Fruit fly (Drosophila melanogaster): ENCODE data around the gene xit.

Gene xit

dm6 chrX:6824203-6824602 is 3.4 kb downstream of the xit start, which contains the start of gene nonC (continued):
- no peak for TF ChIP-seq CG10366 (GFP tag; IDR thresholded peaks at IDR 0.05)
- TF ChIP-seq usp (GFP tag; optimal IDR thresholded peaks at IDR 0.05): no peak
- TF ChIP-seq chn (GFP tag; optimal IDR thresholded peaks at IDR 0.05): no peak
- no peak for TF ChIP-seq tio (GFP tag; optimal IDR thresholded peaks at IDR 0.05)
- TF ChIP-seq CG15479 (GFP tag; optimal IDR thresholded peaks at IDR 0.05): no peak
- TF ChIP-seq CG16815 (GFP tag; optimal IDR thresholded peaks at IDR 0.05): no peak
- no peak for TF ChIP-seq CG11456 (GFP tag; IDR thresholded peaks at IDR 0.05)
- TF ChIP-seq slou (GFP tag; optimal IDR thresholded peaks at IDR 0.05): no peak
- TF ChIP-seq tx (GFP tag; optimal IDR thresholded peaks at IDR 0.05): no peak
- TF ChIP-seq Opbp (GFP tag; IDR thresholded peaks at IDR 0.05; ENCODE audit: partially characterized antibody): peak; percentile 76
- TF ChIP-seq CG7786 (GFP tag; optimal IDR thresholded peaks at IDR 0.05): no peak
- TF ChIP-seq CG6813 (GFP tag; optimal IDR thresholded peaks at IDR 0.05): no peak
- no peak for TF ChIP-seq gcm2 (GFP tag; optimal IDR thresholded peaks at IDR 0.05)
- no peak for TF ChIP-seq slbo (GFP tag; IDR thresholded peaks at IDR 0.05)
- TF ChIP-seq CG7987 (GFP tag; optimal IDR thresholded peaks at IDR 0.05): no peak
- no peak for TF ChIP-seq CG3726 (GFP tag; IDR thresholded peaks at IDR 0.05)
- peak; percentile 81 for TF ChIP-seq unc-4 (GFP tag; IDR thresholded peaks at IDR 0.05; ENCODE audit: partially characterized antibody)
- peak; percentile 90 for TF ChIP-seq CG14860 (GFP tag; IDR thresholded peaks at IDR 0.05; ENCODE audit: partially characterized antibody)
- no peak for TF ChIP-seq Fer2 (tag; optimal IDR thresholded peaks at IDR 0.05)
- no peak for TF ChIP-seq NfI (GFP tag; optimal IDR thresholded peaks at IDR 0.05)
- TF ChIP-seq Kr (GFP tag; optimal IDR thresholded peaks at IDR 0.05): no peak
- no peak for TF ChIP-seq CG18599 (GFP tag; optimal IDR thresholded peaks at IDR 0.05)
- no peak for TF ChIP-seq CG17361 (GFP tag; IDR thresholded peaks at IDR 0.05)
- peak; percentile 4 for TF ChIP-seq CG17802 (tag; optimal IDR thresholded peaks at IDR 0.05)
- peak; percentile 67 for TF ChIP-seq Dref (GFP tag; IDR thresholded peaks at IDR 0.05)
- no peak for TF ChIP-seq jumu (GFP tag; optimal IDR thresholded peaks at IDR 0.05)
- no peak for TF ChIP-seq CG3065 (GFP tag; optimal IDR thresholded peaks at IDR 0.05)
- TF ChIP-seq E2f2 (GFP tag; IDR thresholded peaks at IDR 0.05): peak; percentile 87
- no peak for TF ChIP-seq sc (optimal IDR thresholded peaks at IDR 0.05)
- TF ChIP-seq sc (GFP tag; optimal IDR thresholded peaks at IDR 0.05): no peak
- TF ChIP-seq bowl (GFP tag; IDR thresholded peaks at IDR 0.05): no peak
- TF ChIP-seq CG6683 (GFP tag; optimal IDR thresholded peaks at IDR 0.05): no peak
- no peak for TF ChIP-seq eve (GFP tag; optimal IDR thresholded peaks at IDR 0.05)
- no peak for TF ChIP-seq gt (GFP tag; IDR thresholded peaks at IDR 0.05)
- TF ChIP-seq CG11560 (tag; IDR thresholded peaks at IDR 0.05): no peak
- TF ChIP-seq ara (GFP tag; IDR thresholded peaks at IDR 0.05): no peak
- no peak for TF ChIP-seq Dbx (GFP tag; IDR thresholded peaks at IDR 0.05)
- TF ChIP-seq salm (tag; optimal IDR thresholded peaks at IDR 0.05): no peak
- TF ChIP-seq chinmo (GFP tag; IDR thresholded peaks at IDR 0.05; ENCODE audit: partially characterized antibody): peak; percentile 72; the same call in 2 of the 4 replicates
- TF ChIP-seq CG7372 (GFP tag; IDR thresholded peaks at IDR 0.05): no peak

DNA sequence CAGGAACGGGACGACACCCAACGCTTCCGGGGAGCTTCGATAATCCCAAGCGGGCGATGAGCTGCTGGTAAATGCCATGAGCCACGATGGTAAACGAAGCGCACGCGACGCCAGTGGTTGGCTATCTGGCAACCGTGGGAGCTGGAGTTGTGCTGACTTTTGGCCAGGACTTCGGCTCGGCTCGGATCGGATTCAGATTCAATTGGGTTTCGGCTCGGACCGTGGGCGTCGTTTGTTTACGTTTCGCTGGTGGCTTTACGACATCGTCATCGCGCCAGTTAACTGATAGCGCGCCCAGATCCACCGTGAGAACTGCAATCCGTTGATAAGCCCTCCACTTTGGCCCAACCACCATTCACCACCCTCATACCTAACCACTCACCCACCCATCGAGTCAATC is 11.8 kb downstream of the xit start, which contains the start of gene mAChR-C:
Gene mAChR-C (minus strand): TSS at position 101 of the 400 bp plus-strand sequence.
- TF ChIP-seq Nf-YC (tag; optimal IDR thresholded peaks at IDR 0.05): no peak
- no peak for TF ChIP-seq wdn (GFP tag; IDR thresholded peaks at IDR 0.05)
- TF ChIP-seq Camta (GFP tag; optimal IDR thresholded peaks at IDR 0.05): no peak
- no peak for TF ChIP-seq CG11696 (GFP tag; IDR thresholded peaks at IDR 0.05)
- TF ChIP-seq CG15073 (GFP tag; optimal IDR thresholded peaks at IDR 0.05): no peak
- no peak for TF ChIP-seq oc (tag; optimal IDR thresholded peaks at IDR 0.05)
- TF ChIP-seq CG7271 (tag; optimal IDR thresholded peaks at IDR 0.05): no peak
- TF ChIP-seq B-H1 (GFP tag; IDR thresholded peaks at IDR 0.05): no peak
- TF ChIP-seq Trl (optimal IDR thresholded peaks at IDR 0.05): no peak
- no peak for TF ChIP-seq Trl (GFP tag; optimal IDR thresholded peaks at IDR 0.05)
